Worm (Caenorhabditis elegans) whole organism, young adult: Measurements from ENCODE around the gene T21B4.3.

ENCODE experiments used
- madf-8 ChIP-seq: fragments of 200-800 bp; sonication (Bioruptor generic); conservative IDR thresholded peaks from 2 replicates; pipeline ENCODE4 v1.3.6; 2022; ENCODE audit warnings: missing genetic modification reagents, missing genetic modification characterization, missing compliant biosample characterization
- nfya-1 ChIP-seq: sonication (generic microtip); optimal IDR thresholded peaks from 2 replicates; lab custom pipeline; 2017; ENCODE audit warnings: antibody characterized with exemption, missing compliant biosample characterization, missing genetic modification characterization, borderline replicate concordance; ENCODE audit not compliant: insufficient read depth

ce11 chrII:12511866-12512265 lies 15.0 kb upstream of the T21B4.3 start, which contains the start of gene srh-73:
- TF ChIP-seq nfya-1 (tag; lab: Kevin White, UChicago) = no peak
- no peak for TF ChIP-seq madf-8
